Fruit fly (Drosophila melanogaster) whole organism, prepupa: Measurements from ENCODE around the gene Tdg.

ENCODE experiments used
- CG10631 ChIP-seq: fragments of 200-800 bp; sonication (Bioruptor generic); optimal IDR thresholded peaks from 2 replicates; lab custom pipeline; 2016; ENCODE audit warnings: missing biosample characterization, missing genetic modification characterization
- CG1621 ChIP-seq: fragments of 200-800 bp; sonication (Bioruptor generic); optimal IDR thresholded peaks from 3 replicates; lab custom pipeline; 2018; ENCODE audit warnings: missing biosample characterization, mild to moderate bottlenecking, missing genetic modification characterization
- CG32006 ChIP-seq: fragments of 200-800 bp; sonication (Bioruptor generic); optimal IDR thresholded peaks from 3 replicates; lab custom pipeline; 2017; ENCODE audit warnings: missing biosample characterization, mild to moderate bottlenecking, missing genetic modification characterization
- CG3919 ChIP-seq: fragments of 200-800 bp; sonication (Bioruptor generic); optimal IDR thresholded peaks from 3 replicates; lab custom pipeline; 2016; ENCODE audit warnings: missing biosample characterization, missing genetic modification characterization
- CG4318 ChIP-seq: fragments of 200-800 bp; sonication (Bioruptor generic); optimal IDR thresholded peaks from 3 replicates; lab custom pipeline; 2017; ENCODE audit warnings: missing biosample characterization, mild to moderate bottlenecking, missing genetic modification characterization
- CG6163 ChIP-seq: fragments of 200-800 bp; sonication (Bioruptor generic); IDR thresholded peaks from 3 replicates; pipeline ENCODE4 v1.3.6; 2022; ENCODE audit warnings: missing biosample characterization, missing genetic modification characterization
- CG6276 ChIP-seq: fragments of 200-800 bp; sonication (Bioruptor generic); optimal IDR thresholded peaks from 2 replicates; lab custom pipeline; 2017; ENCODE audit warnings: missing biosample characterization, mild to moderate bottlenecking, missing genetic modification characterization
- CG6808 ChIP-seq: fragments of 200-800 bp; sonication (Bioruptor generic); optimal IDR thresholded peaks from 3 replicates; lab custom pipeline; 2017; ENCODE audit warnings: missing biosample characterization, missing genetic modification characterization, mild to moderate bottlenecking, moderate library complexity, missing genetic modification reagents
- CG6854 ChIP-seq: fragments of 200-800 bp; sonication (Bioruptor generic); optimal IDR thresholded peaks from 2 replicates; lab custom pipeline; 2017; ENCODE audit warnings: missing biosample characterization, mild to moderate bottlenecking, missing genetic modification characterization
- CG7368 ChIP-seq: fragments of 200-800 bp; sonication (Bioruptor generic); optimal IDR thresholded peaks from 3 replicates; lab custom pipeline; 2016; ENCODE audit warnings: missing biosample characterization, missing genetic modification characterization
- CG8319 ChIP-seq: fragments of 200-800 bp; sonication (Bioruptor generic); optimal IDR thresholded peaks from 3 replicates; lab custom pipeline; 2016; ENCODE audit warnings: missing biosample characterization, missing genetic modification characterization
- Eip75B ChIP-seq: fragments of 200-800 bp; sonication (Bioruptor generic); optimal IDR thresholded peaks from 3 replicates; lab custom pipeline; 2016; ENCODE audit warnings: missing biosample characterization, missing genetic modification characterization
- Eip78C ChIP-seq: fragments of 200-800 bp; sonication (Bioruptor generic); peaks from one replicate; lab custom pipeline; 2016; ENCODE audit warnings: missing biosample characterization, missing genetic modification characterization
- Ets21C ChIP-seq: fragments of 200-800 bp; sonication (Bioruptor generic); optimal IDR thresholded peaks from 3 replicates; lab custom pipeline; 2016; ENCODE audit warnings: missing biosample characterization, missing genetic modification characterization
- Ets96B ChIP-seq: fragments of 200-800 bp; optimal IDR thresholded peaks from 2 replicates; lab custom pipeline; 2019; ENCODE audit warnings: missing biosample characterization, mild to moderate bottlenecking, missing genetic modification characterization, moderate library complexity
- Gug ChIP-seq: fragments of 200-800 bp; sonication (Bioruptor generic); IDR thresholded peaks from 2 replicates; pipeline ENCODE4 v1.3.6; 2022; ENCODE audit warnings: missing biosample characterization, missing genetic modification characterization
- Hr39 ChIP-seq: fragments of 200-800 bp; sonication (Bioruptor generic); optimal IDR thresholded peaks from 2 replicates; lab custom pipeline; 2016; ENCODE audit warnings: missing biosample characterization, missing genetic modification characterization
- Lpt ChIP-seq: fragments of 200-800 bp; sonication (Bioruptor generic); optimal IDR thresholded peaks from 3 replicates; lab custom pipeline; 2016; ENCODE audit warnings: missing biosample characterization, missing genetic modification characterization
- Met ChIP-seq: fragments of 200-800 bp; sonication (Bioruptor generic); optimal IDR thresholded peaks from 3 replicates; lab custom pipeline; 2016; ENCODE audit warnings: missing biosample characterization, missing genetic modification characterization
- Smox ChIP-seq: fragments of 200-800 bp; sonication (Bioruptor generic); optimal IDR thresholded peaks from 3 replicates; lab custom pipeline; 2016; ENCODE audit warnings: missing biosample characterization, missing genetic modification characterization
- Sox14 ChIP-seq: fragments of 200-800 bp; sonication (Bioruptor generic); optimal IDR thresholded peaks from 3 replicates; lab custom pipeline; 2016; ENCODE audit warnings: missing biosample characterization, missing genetic modification characterization
- acj6 ChIP-seq: fragments of 200-800 bp; sonication (Bioruptor generic); optimal IDR thresholded peaks from 3 replicates; lab custom pipeline; 2016; ENCODE audit warnings: missing biosample characterization, missing genetic modification characterization
- cyc ChIP-seq: fragments of 200-800 bp; sonication (Bioruptor generic); optimal IDR thresholded peaks from 3 replicates; lab custom pipeline; 2016; ENCODE audit warnings: missing biosample characterization, missing genetic modification characterization
- dac ChIP-seq: fragments of 200-800 bp; sonication (Bioruptor generic); optimal IDR thresholded peaks from 2 replicates; lab custom pipeline; 2017; ENCODE audit warnings: missing biosample characterization, mild to moderate bottlenecking, missing genetic modification characterization
- dsx ChIP-seq: fragments of 200-800 bp; optimal IDR thresholded peaks from 3 replicates; lab custom pipeline; 2019; ENCODE audit warnings: missing biosample characterization, mild to moderate bottlenecking, missing genetic modification characterization, moderate library complexity; ENCODE audit not compliant: poor library complexity, severe bottlenecking
- eg ChIP-seq: fragments of 200-800 bp; sonication (Bioruptor generic); IDR thresholded peaks from 3 replicates; pipeline ENCODE4 v1.3.6; 2022; ENCODE audit warnings: missing biosample characterization, missing genetic modification characterization
- esn ChIP-seq: fragments of 200-800 bp; sonication (Bioruptor generic); optimal IDR thresholded peaks from 2 replicates; lab custom pipeline; 2016; ENCODE audit warnings: missing biosample characterization, mild to moderate bottlenecking, missing genetic modification characterization, moderate library complexity
- fd59A ChIP-seq: fragments of 200-800 bp; sonication (Bioruptor generic); optimal IDR thresholded peaks from 2 replicates; lab custom pipeline; 2017; ENCODE audit warnings: missing biosample characterization, mild to moderate bottlenecking, missing genetic modification characterization, missing genetic modification reagents
- fd85E ChIP-seq: fragments of 200-800 bp; sonication (Bioruptor generic); optimal IDR thresholded peaks from 3 replicates; lab custom pipeline; 2016; ENCODE audit warnings: missing biosample characterization, missing genetic modification characterization
- fkh ChIP-seq: fragments of 200-800 bp; sonication (Bioruptor generic); optimal IDR thresholded peaks from 3 replicates; lab custom pipeline; 2017; ENCODE audit warnings: missing biosample characterization, mild to moderate bottlenecking, missing genetic modification characterization, moderate library complexity
- pdm3 ChIP-seq: fragments of 200-800 bp; sonication (Bioruptor generic); optimal IDR thresholded peaks from 3 replicates; lab custom pipeline; 2016; ENCODE audit warnings: missing biosample characterization, missing genetic modification characterization
- ss ChIP-seq, 2 experiments: fragments of 200-800 bp; sonication (Bioruptor generic); optimal IDR thresholded peaks; 2 replicates in 1 of 2; 3 replicates in 1 of 2; lab custom pipeline; 2017 to 2018; ENCODE audit warnings: mild to moderate bottlenecking in 2 of 2, missing biosample characterization in 2 of 2, missing genetic modification characterization in 2 of 2, moderate library complexity in 1 of 2
- svp ChIP-seq: fragments of 200-800 bp; sonication (Bioruptor generic); peaks from one replicate; lab custom pipeline; 2016; ENCODE audit warnings: missing biosample characterization, missing genetic modification characterization
- topi ChIP-seq: fragments of 200-800 bp; sonication (Bioruptor generic); optimal IDR thresholded peaks from 3 replicates; lab custom pipeline; 2016; ENCODE audit warnings: missing biosample characterization, missing genetic modification characterization
- vri ChIP-seq: fragments of 200-800 bp; sonication (Bioruptor generic); optimal IDR thresholded peaks from 3 replicates; lab custom pipeline; 2016; ENCODE audit warnings: missing biosample characterization, mild to moderate bottlenecking, missing genetic modification characterization

The Tdg gene

DNA sequence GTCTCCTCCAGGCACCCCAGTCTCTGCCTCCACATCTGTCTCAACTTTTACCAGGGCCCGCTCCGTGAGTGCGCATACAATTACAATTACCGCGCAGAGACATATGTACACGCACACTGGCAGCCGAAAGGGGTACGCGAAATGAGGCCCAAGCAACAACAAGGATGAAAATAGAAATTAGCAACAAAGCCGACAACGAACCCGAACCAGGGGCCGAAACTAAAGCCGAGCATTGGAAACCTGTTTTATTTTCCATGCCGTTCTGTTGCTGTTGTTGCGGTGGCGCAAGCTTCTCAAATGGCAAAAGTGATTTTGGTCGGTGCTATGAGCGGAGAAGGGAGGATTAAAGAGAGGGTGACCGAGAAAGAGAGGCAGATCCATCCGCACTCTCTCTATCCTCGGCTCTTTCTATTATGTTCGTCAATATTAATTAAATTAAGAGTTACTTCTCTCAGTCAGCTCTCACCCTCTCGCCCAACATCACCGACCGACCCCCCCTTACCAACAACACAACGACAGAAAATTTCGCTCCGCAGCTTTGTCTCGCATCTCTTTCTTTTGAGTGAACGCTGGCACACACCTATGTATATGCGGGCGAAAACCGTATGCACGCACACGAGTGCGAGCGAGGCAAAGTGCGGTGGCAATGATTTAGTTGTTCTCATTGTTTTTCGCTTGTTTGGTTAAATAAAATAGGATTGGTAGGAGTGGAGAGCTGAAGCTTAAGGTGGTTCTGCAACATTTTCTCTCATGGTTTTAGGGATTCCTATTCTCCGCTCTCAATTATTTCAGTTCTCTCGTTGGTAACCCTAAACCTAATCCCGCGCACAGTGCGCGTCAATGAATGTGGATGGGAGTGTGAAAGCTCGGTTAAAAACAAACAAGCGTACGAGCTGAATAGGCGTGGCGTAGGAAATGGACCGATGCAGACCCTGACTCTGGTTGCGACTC, 50.1 kb downstream of the Tdg start:
- peak; percentile 44 for TF ChIP-seq fkh (GFP tag; lab: Kevin White, UChicago)
- TF ChIP-seq CG6808 (GFP tag; lab: Kevin White, UChicago), result peak; percentile 6
- no peak for TF ChIP-seq eg (GFP tag; lab: Robert Waterston, UW)
- TF ChIP-seq Lpt, result no peak
- no peak for TF ChIP-seq vri
- no peak for TF ChIP-seq CG7368
- peak; percentile 30 for TF ChIP-seq dsx (GFP tag; lab: Kevin White, UChicago)
- no peak for TF ChIP-seq Eip75B (GFP tag; lab: Kevin White, UChicago)
- no peak for TF ChIP-seq Ets96B (tag; lab: Kevin White, UChicago)
- TF ChIP-seq Hr39 (GFP tag; lab: Kevin White, UChicago), result no peak
- TF ChIP-seq CG6854 (GFP tag; lab: Kevin White, UChicago), result peak; percentile 16
- peak in 1 of 2 experiments; percentile 13 for TF ChIP-seq ss (GFP tag; optimal IDR thresholded peaks at IDR 0.05; lab: Kevin White, UChicago)
- TF ChIP-seq Eip78C (GFP tag; lab: Kevin White, UChicago), result peak; percentile 77
- TF ChIP-seq, all 60 proteins: peak for 6

DNA sequence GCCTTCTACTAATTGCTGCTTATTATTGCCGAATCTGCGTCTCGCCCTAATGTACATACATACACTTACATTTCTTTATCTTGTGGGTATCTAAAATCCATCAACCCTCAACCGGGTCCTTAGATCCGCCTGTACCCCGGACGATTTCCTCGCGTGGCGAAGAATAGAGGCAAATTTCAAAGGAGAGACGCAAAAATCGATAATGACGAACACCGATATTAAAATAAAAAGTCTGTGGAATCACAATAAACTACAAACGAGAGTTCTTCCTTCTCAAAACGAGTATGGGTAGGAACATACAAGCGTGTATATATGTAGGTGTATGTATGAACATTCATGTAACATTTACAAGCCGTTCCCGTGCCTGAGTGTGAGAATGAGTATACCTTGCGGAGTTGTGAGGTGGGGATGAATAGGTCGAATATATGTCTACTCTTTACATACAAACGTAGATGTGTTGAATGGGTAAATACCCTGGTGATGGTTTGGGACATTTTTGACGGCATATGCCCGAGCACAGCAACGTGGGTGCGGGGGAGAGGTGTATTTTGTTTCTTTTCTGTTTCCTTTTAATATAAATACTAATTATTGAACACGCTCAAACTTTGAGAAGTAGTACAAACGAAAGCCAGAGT, 51.6 kb downstream of the Tdg start:
- TF ChIP-seq topi (GFP tag; lab: Kevin White, UChicago) (no peak), fd85E (GFP tag; lab: Kevin White, UChicago) (no peak), Eip78C (GFP tag; lab: Kevin White, UChicago) (peak; percentile 60), fkh (GFP tag; lab: Kevin White, UChicago) (peak; percentile 13), Smox (GFP tag; lab: Kevin White, UChicago) (no peak)

DNA sequence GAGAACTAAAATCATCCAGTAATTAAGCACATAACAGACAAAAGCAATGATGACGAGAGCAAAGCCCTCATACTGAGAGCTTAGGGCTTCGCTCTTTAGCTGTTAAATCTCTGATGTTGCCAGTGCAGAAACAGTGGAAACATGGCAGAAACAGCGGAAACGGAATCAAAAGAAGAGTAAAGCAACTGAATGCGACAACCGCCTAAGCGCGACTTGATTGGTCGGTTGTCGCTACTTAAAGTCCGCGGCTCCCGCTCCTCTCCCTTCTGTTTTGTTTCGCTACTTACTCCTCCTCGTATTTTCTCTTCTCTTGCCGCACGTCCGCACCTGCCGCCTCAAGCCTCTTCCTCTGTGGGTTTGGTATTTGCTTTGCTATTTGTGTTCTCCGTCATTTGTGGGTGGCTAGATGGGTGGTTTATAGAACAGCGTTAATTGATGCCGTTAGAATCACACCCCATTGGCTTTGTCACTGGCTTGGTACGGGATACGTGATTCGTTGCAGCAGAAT, 52.5 kb downstream of the Tdg start:
- TF ChIP-seq Ets96B (tag; lab: Kevin White, UChicago), result no peak
- no peak for TF ChIP-seq acj6
- TF ChIP-seq Eip75B (GFP tag; lab: Kevin White, UChicago), result no peak
- TF ChIP-seq svp (GFP tag; lab: Kevin White, UChicago), result no peak
- no peak for TF ChIP-seq CG6854 (GFP tag; lab: Kevin White, UChicago)
- peak; percentile 46; the same call in 2 of the 3 replicates for TF ChIP-seq CG6163
- no peak for TF ChIP-seq esn
- peak; percentile 31 for TF ChIP-seq CG6808 (GFP tag; lab: Kevin White, UChicago)
- no peak for TF ChIP-seq CG32006 (GFP tag; lab: Kevin White, UChicago)
- TF ChIP-seq CG6276 (GFP tag; lab: Kevin White, UChicago), result no peak
- TF ChIP-seq fd59A, result no peak
- TF ChIP-seq fd85E (GFP tag; lab: Kevin White, UChicago), result no peak
- TF ChIP-seq CG1621 (tag; lab: Kevin White, UChicago), result no peak
- no peak for TF ChIP-seq dac
- peak; percentile 5 for TF ChIP-seq Eip78C (GFP tag; lab: Kevin White, UChicago)
- TF ChIP-seq CG7368, result peak; percentile 47
- no peak for TF ChIP-seq Met (GFP tag; lab: Kevin White, UChicago)
- TF ChIP-seq cyc, result no peak
- no peak for TF ChIP-seq CG4318 (GFP tag; lab: Kevin White, UChicago)
- no peak for TF ChIP-seq Gug (GFP tag; lab: Robert Waterston, UW)
- TF ChIP-seq fkh (GFP tag; lab: Kevin White, UChicago), result peak; percentile 49
- TF ChIP-seq pdm3 (GFP tag; lab: Kevin White, UChicago), result no peak
- peak; percentile 73 for TF ChIP-seq CG3919
- TF ChIP-seq CG10631 (GFP tag; lab: Kevin White, UChicago), result no peak
- TF ChIP-seq Ets21C, result no peak
- TF ChIP-seq CG8319 (GFP tag; lab: Kevin White, UChicago), result no peak
- no peak for TF ChIP-seq topi (GFP tag; lab: Kevin White, UChicago)
- no peak for TF ChIP-seq Sox14 (GFP tag; lab: Kevin White, UChicago)
- TF ChIP-seq, all 60 proteins: peak for 6
